Worm (Caenorhabditis elegans) whole organism, L1 larva: Measurements from ENCODE around the gene srg-69.

Experiments
- jun-1 ChIP-seq: fragments of 150-350 bp; optimal IDR thresholded peaks from 2 replicates; lab custom pipeline; 2014; ENCODE audit warnings: missing biosample characterization, missing genetic modification reagents, missing genetic modification characterization
- xbp-1 ChIP-seq: sonication (generic microtip); optimal IDR thresholded peaks from 2 replicates; lab custom pipeline; 2016; ENCODE audit warnings: missing genetic modification characterization, missing compliant biosample characterization

srg-69 gene

ce11 chrII:5399201-5399600 lies 43.7 kb downstream of the srg-69 start, which contains the start of gene mog-5 (continued):
- no peak for TF ChIP-seq jun-1 (tag; lab: Kevin White, UChicago)
- peak; percentile 30 for TF ChIP-seq xbp-1 (tag; lab: Kevin White, UChicago)
